Worm (Caenorhabditis elegans): ENCODE measurements around the gene nid-1.

The nid-1 gene

DNA sequence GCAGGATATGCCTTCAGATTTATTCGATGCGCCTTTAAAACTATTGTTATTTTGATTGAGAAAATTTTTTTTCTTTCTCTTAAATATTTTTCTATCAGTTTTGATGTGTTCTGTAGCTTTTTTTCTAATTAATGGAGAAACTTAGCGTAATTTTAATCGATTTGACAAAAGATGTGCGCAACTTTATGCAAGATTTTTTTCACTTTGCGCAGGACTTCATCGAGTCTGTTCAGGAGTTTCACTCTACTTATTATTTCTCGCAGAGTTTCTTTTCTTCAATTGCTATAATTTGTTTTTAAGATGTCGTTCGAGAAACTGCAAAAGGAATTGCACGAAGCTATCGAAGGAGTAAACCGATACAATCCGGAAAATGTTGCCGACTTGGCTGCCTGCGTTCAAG is 43.8 kb downstream of the nid-1 start, which contains the start of gene eif-3.K:
Gene eif-3.K (plus strand): TSS at position 301 of the 400 bp plus-strand sequence.
- TF ChIP-seq med-1 (GFP tag; optimal IDR thresholded peaks at IDR 0.05; ENCODE audit: insufficient read depth) (no peak), ref-1 (GFP tag; conservative IDR thresholded peaks at IDR 0.05) (no peak), cog-1 (tag; optimal IDR thresholded peaks at IDR 0.05) (no peak), T22C8.4 (GFP tag; IDR thresholded peaks at IDR 0.05) (no peak), klf-2 (GFP tag; conservative IDR thresholded peaks at IDR 0.05) (no peak), tab-1 (GFP tag; IDR thresholded peaks at IDR 0.05) (no peak), ztf-29 (GFP tag; IDR thresholded peaks at IDR 0.05) (no peak), ztf-23 (GFP tag; IDR thresholded peaks at IDR 0.05) (no peak), flt-1 (GFP tag; IDR thresholded peaks at IDR 0.05) (no peak)

DNA sequence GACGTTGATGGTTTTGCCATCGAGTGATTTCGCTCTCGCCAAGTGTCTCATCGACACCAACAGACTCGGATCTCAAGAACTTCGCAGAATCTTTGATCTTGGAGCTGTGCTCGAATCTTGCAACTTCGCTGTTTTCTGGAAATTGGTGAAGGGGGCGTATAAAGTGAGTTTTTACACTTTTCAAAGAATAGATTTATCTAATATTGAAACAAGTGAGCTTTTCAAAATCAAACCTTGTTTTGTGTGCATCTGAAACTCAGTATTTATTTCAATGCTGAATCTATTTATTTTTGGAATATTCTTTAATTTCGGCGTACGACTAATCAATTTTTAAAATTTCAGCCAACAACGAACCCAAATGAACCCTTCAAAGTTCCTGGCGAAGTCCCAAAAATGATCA is 44.4 kb downstream of the nid-1 start:
- no peak for TF ChIP-seq ztf-29 (GFP tag; IDR thresholded peaks at IDR 0.05)
- no peak for TF ChIP-seq tab-1 (GFP tag; IDR thresholded peaks at IDR 0.05)
- no peak for TF ChIP-seq T22C8.4 (GFP tag; IDR thresholded peaks at IDR 0.05)
- TF ChIP-seq flt-1 (GFP tag; IDR thresholded peaks at IDR 0.05) = no peak
- no peak for TF ChIP-seq klf-2 (GFP tag; conservative IDR thresholded peaks at IDR 0.05)
- TF ChIP-seq ztf-23 (GFP tag; IDR thresholded peaks at IDR 0.05) = no peak
- no peak for TF ChIP-seq med-1 (GFP tag; optimal IDR thresholded peaks at IDR 0.05; ENCODE audit: insufficient read depth)
- TF ChIP-seq cog-1 (tag; optimal IDR thresholded peaks at IDR 0.05) = no peak
- no peak for TF ChIP-seq ref-1 (GFP tag; conservative IDR thresholded peaks at IDR 0.05)

- TF ChIP-seq med-1 (GFP tag; optimal IDR thresholded peaks at IDR 0.05; ENCODE audit: insufficient read depth) (no peak), ztf-23 (GFP tag; IDR thresholded peaks at IDR 0.05) (no peak), tab-1 (GFP tag; IDR thresholded peaks at IDR 0.05) (no peak), ref-1 (GFP tag; conservative IDR thresholded peaks at IDR 0.05) (no peak), ztf-29 (GFP tag; IDR thresholded peaks at IDR 0.05) (no peak), T22C8.4 (GFP tag; IDR thresholded peaks at IDR 0.05) (no peak), flt-1 (GFP tag; IDR thresholded peaks at IDR 0.05) (no peak), cog-1 (tag; optimal IDR thresholded peaks at IDR 0.05) (no peak), klf-2 (GFP tag; conservative IDR thresholded peaks at IDR 0.05) (no peak)
These were observed 51.2 kb downstream of the nid-1 start, which contains the start of gene mpst-7 for ce11 chrV:12961085-12961560. TSS of gene mpst-7 (minus strand) at chrV:12961135.

DNA sequence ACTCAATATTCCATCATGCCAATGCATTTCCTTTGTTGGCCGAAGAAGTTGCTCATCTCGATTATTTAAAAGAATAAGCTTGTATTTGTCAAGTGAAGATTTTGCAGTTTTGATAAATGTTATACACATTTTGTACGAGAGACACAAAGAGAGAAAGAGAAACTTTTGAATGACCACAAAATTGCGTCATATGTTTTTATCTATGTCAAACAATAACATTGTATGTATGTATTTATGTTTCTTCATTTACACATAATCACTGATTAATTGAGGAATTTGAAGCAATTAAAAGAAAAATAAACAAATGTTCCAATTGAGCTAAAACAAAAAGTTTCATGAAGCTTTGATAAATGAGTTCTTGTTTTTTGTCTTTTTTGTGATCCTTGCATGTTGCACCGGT is 53.3 kb downstream of the nid-1 start, which contains the start of gene hrg-9:
Gene hrg-9 (minus strand): TSS at position 152 of the 400 bp plus-strand sequence.
- TF ChIP-seq ztf-23 (GFP tag; IDR thresholded peaks at IDR 0.05) (no peak), cog-1 (tag; optimal IDR thresholded peaks at IDR 0.05) (no peak), ref-1 (GFP tag; conservative IDR thresholded peaks at IDR 0.05) (no peak), med-1 (GFP tag; optimal IDR thresholded peaks at IDR 0.05; ENCODE audit: insufficient read depth) (no peak), T22C8.4 (GFP tag; IDR thresholded peaks at IDR 0.05) (no peak), klf-2 (GFP tag; conservative IDR thresholded peaks at IDR 0.05) (no peak), ztf-29 (GFP tag; IDR thresholded peaks at IDR 0.05) (no peak), tab-1 (GFP tag; IDR thresholded peaks at IDR 0.05) (no peak), flt-1 (GFP tag; IDR thresholded peaks at IDR 0.05) (no peak)

- TF ChIP-seq cog-1 (tag; optimal IDR thresholded peaks at IDR 0.05) = no peak
These were observed 54.2 kb downstream of the nid-1 start, which contains the start of gene srd-35 for ce11 chrV:12964076-12964475. TSS of gene srd-35 (plus strand) at chrV:12964376.

Data from whole organism, midembryonic.